Worm (Caenorhabditis elegans) whole organism, L1 larva: ENCODE results near the gene cct-6.

Experiments
- nhr-12 ChIP-seq: sonication (generic microtip); optimal IDR thresholded peaks from 2 replicates; lab custom pipeline; 2017; ENCODE audit warnings: missing biosample characterization, missing genetic modification characterization
- nhr-85 ChIP-seq: sonication (generic microtip); peaks from one replicate; lab custom pipeline; 2016; ENCODE audit warnings: missing genetic modification characterization, inconsistent platforms, missing compliant biosample characterization
- pag-3 ChIP-seq: sonication (generic microtip); optimal IDR thresholded peaks from 2 replicates; lab custom pipeline; 2017; ENCODE audit warnings: missing genetic modification characterization, mild to moderate bottlenecking, missing compliant biosample characterization, antibody characterized with exemption, borderline replicate concordance; ENCODE audit not compliant: insufficient read depth
- tbx-2 ChIP-seq: sonication (generic microtip); optimal IDR thresholded peaks from 2 replicates; lab custom pipeline; 2016; ENCODE audit warnings: missing genetic modification characterization, missing compliant biosample characterization

DNA sequence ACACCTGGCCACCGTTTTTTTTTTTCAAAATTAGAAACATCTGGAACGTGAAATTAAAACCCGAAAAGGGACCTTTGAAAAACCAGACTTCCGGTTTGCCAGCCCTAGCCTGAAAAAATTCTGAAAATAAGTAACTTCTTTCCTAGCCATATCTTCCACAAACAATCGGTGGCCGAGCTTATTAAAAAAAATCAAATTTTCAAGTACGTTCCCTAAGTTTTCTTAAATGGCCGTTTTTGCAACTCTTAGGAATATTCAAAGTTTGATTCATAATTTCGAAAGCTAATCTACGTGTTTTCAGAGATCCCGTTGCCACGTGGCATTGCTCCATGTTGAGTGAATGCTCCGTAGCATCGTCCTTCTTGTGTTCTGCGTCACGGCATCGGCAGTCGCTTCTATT is 31.9 kb downstream of the cct-6 start, which contains the start of gene R12B2.8:
- TF ChIP-seq pag-3 (tag; lab: Kevin White, UChicago) (no peak), nhr-85 (no peak), nhr-12 (tag; lab: Kevin White, UChicago) (no peak), tbx-2 (no peak)
